Worm (Caenorhabditis elegans) whole organism, L1 larva: ENCODE measurements around the gene scrm-8.
"Not testable (repeated sequence)": the region's sequence is repeated elsewhere in the genome, so short reads cannot be mapped to it uniquely, and the experiment has no call there.

Experiments used
- F16B12.6 ChIP-seq: fragments of 150-350 bp; optimal IDR thresholded peaks from 2 replicates; lab custom pipeline; 2014; ENCODE audit warnings: missing biosample characterization, missing genetic modification characterization
- aha-1 ChIP-seq: fragments of 150-350 bp; optimal IDR thresholded peaks from 2 replicates; lab custom pipeline; 2014; ENCODE audit warnings: missing biosample characterization, missing genetic modification characterization
- ama-1 ChIP-seq: fragments of 150-350 bp; optimal IDR thresholded peaks from 2 replicates; lab custom pipeline; 2014
- ceh-8 ChIP-seq: fragments of 200-800 bp; sonication (Bioruptor generic); optimal IDR thresholded peaks from 2 replicates; lab custom pipeline; 2018; ENCODE audit warnings: mild to moderate bottlenecking, missing genetic modification characterization, moderate library complexity, missing compliant biosample characterization
- ceh-82 ChIP-seq, 3 experiments: fragments of 150-350 bp in 1 of 3; sonication (generic microtip) in 2 of 3; optimal IDR thresholded peaks; 2 replicates each; lab custom pipeline; 2014 to 2017; ENCODE audit warnings: missing biosample characterization in 3 of 3, missing genetic modification characterization in 3 of 3
- ceh-88 ChIP-seq: fragments of 200-800 bp; sonication (Bioruptor generic); IDR thresholded peaks from 2 replicates; pipeline ENCODE4 v1.3.6; 2022; ENCODE audit warnings: missing genetic modification characterization, missing compliant biosample characterization
- ceh-90 ChIP-seq: sonication (generic microtip); optimal IDR thresholded peaks from 2 replicates; lab custom pipeline; 2016; ENCODE audit warnings: missing genetic modification characterization, missing compliant biosample characterization
- efl-1 ChIP-seq, 4 experiments: fragments of 150-350 bp; optimal IDR thresholded peaks in 3 of 4; peaks in 1 of 4; 1 replicate in 1 of 4; 2 replicates in 3 of 4; lab custom pipeline; 2014; ENCODE audit warnings: missing biosample characterization in 2 of 4, missing genetic modification characterization in 2 of 4, missing genetic modification reagents in 2 of 4
- efl-3 ChIP-seq: fragments of 200-800 bp; sonication (Bioruptor generic); optimal IDR thresholded peaks from 2 replicates; lab custom pipeline; 2018; ENCODE audit warnings: mild to moderate bottlenecking, missing genetic modification characterization, missing compliant biosample characterization
- elt-2 ChIP-seq: sonication (generic microtip); optimal IDR thresholded peaks from 2 replicates; lab custom pipeline; 2016; ENCODE audit warnings: missing genetic modification characterization, mild to moderate bottlenecking, inconsistent platforms, missing compliant biosample characterization, missing genetic modification reagents
- elt-3 ChIP-seq, 6 experiments: fragments of 150-350 bp in 1 of 6; sonication (generic microtip); optimal IDR thresholded peaks; 2 replicates each; lab custom pipeline; 2017 to 2018; ENCODE audit warnings: missing biosample characterization in 6 of 6, missing genetic modification characterization in 6 of 6, inconsistent platforms in 1 of 6
- ets-5 ChIP-seq: fragments of 200-800 bp; sonication (Bioruptor generic); IDR thresholded peaks from 2 replicates; pipeline ENCODE4 v1.3.6; 2022; ENCODE audit warnings: missing genetic modification characterization, missing compliant biosample characterization
- fkh-8 ChIP-seq: sonication (generic microtip); optimal IDR thresholded peaks from 2 replicates; lab custom pipeline; 2016; ENCODE audit warnings: mild to moderate bottlenecking, missing genetic modification characterization, missing compliant biosample characterization
- fos-1 ChIP-seq: fragments of 150-350 bp; optimal IDR thresholded peaks from 2 replicates; lab custom pipeline; 2014; ENCODE audit warnings: missing biosample characterization, missing genetic modification characterization
- hlh-4 ChIP-seq: sonication (generic microtip); optimal IDR thresholded peaks from 2 replicates; lab custom pipeline; 2016; ENCODE audit warnings: mild to moderate bottlenecking, missing genetic modification characterization, missing compliant biosample characterization
- isw-1 ChIP-seq: fragments of 200-800 bp; sonication (Bioruptor generic); IDR thresholded peaks from 2 replicates; pipeline ENCODE4 v1.3.6; 2022; ENCODE audit warnings: missing genetic modification characterization, missing compliant biosample characterization
- jun-1 ChIP-seq: fragments of 150-350 bp; optimal IDR thresholded peaks from 2 replicates; lab custom pipeline; 2014; ENCODE audit warnings: missing biosample characterization, missing genetic modification reagents, missing genetic modification characterization
- lin-13 ChIP-seq: fragments of 150-350 bp; optimal IDR thresholded peaks from 2 replicates; lab custom pipeline; 2014; ENCODE audit warnings: missing biosample characterization, missing genetic modification reagents, missing genetic modification characterization
- lin-14 ChIP-seq: fragments of 200-800 bp; sonication (Bioruptor generic); optimal IDR thresholded peaks from 2 replicates; lab custom pipeline; 2018; ENCODE audit warnings: mild to moderate bottlenecking, missing genetic modification characterization, moderate library complexity, missing compliant biosample characterization
- lin-39 ChIP-seq: fragments of 150-350 bp; optimal IDR thresholded peaks from 2 replicates; lab custom pipeline; 2014; ENCODE audit warnings: missing biosample characterization, missing genetic modification reagents, missing genetic modification characterization
- mep-1 ChIP-seq: fragments of 150-350 bp; optimal IDR thresholded peaks from 2 replicates; lab custom pipeline; 2014; ENCODE audit warnings: missing biosample characterization, missing genetic modification characterization
- nhr-11 ChIP-seq: fragments of 150-350 bp; optimal IDR thresholded peaks from 2 replicates; lab custom pipeline; 2014; ENCODE audit warnings: missing biosample characterization, missing genetic modification characterization
- nhr-12 ChIP-seq: sonication (generic microtip); optimal IDR thresholded peaks from 2 replicates; lab custom pipeline; 2017; ENCODE audit warnings: missing biosample characterization, missing genetic modification characterization
- nhr-20 ChIP-seq: sonication (generic microtip); optimal IDR thresholded peaks from 2 replicates; lab custom pipeline; 2016; ENCODE audit warnings: mild to moderate bottlenecking, missing genetic modification characterization, missing compliant biosample characterization
- nhr-47 ChIP-seq: sonication (generic microtip); optimal IDR thresholded peaks from 2 replicates; lab custom pipeline; 2016; ENCODE audit warnings: mild to moderate bottlenecking, missing genetic modification characterization, moderate library complexity, missing compliant biosample characterization
- nhr-77 ChIP-seq: fragments of 150-350 bp; optimal IDR thresholded peaks from 2 replicates; lab custom pipeline; 2014; ENCODE audit warnings: missing biosample characterization, missing genetic modification characterization
- nhr-90 ChIP-seq: sonication (generic microtip); optimal IDR thresholded peaks from 2 replicates; lab custom pipeline; 2016; ENCODE audit warnings: mild to moderate bottlenecking, missing genetic modification characterization, missing compliant biosample characterization; ENCODE audit not compliant: poor library complexity
- pag-3 ChIP-seq: sonication (generic microtip); optimal IDR thresholded peaks from 2 replicates; lab custom pipeline; 2017; ENCODE audit warnings: missing genetic modification characterization, mild to moderate bottlenecking, missing compliant biosample characterization, antibody characterized with exemption, borderline replicate concordance; ENCODE audit not compliant: insufficient read depth
- pax-3 ChIP-seq: fragments of 200-800 bp; sonication (Bioruptor generic); optimal IDR thresholded peaks from 2 replicates; lab custom pipeline; 2018; ENCODE audit warnings: mild to moderate bottlenecking, missing genetic modification characterization, moderate library complexity, missing compliant biosample characterization
- snpc-4 ChIP-seq: fragments of 150-350 bp; optimal IDR thresholded peaks from 2 replicates; lab custom pipeline; 2014; ENCODE audit warnings: missing biosample characterization, missing genetic modification characterization
- sox-4 ChIP-seq: sonication (generic microtip); optimal IDR thresholded peaks from 2 replicates; lab custom pipeline; 2016; ENCODE audit warnings: missing genetic modification characterization, missing compliant biosample characterization
- sptf-1 ChIP-seq: fragments of 150-350 bp; optimal IDR thresholded peaks from 2 replicates; lab custom pipeline; 2014; ENCODE audit warnings: missing biosample characterization, missing genetic modification characterization
- tbx-2 ChIP-seq: sonication (generic microtip); optimal IDR thresholded peaks from 2 replicates; lab custom pipeline; 2016; ENCODE audit warnings: missing genetic modification characterization, missing compliant biosample characterization
- unc-62 ChIP-seq: fragments of 150-350 bp; optimal IDR thresholded peaks from 2 replicates; lab custom pipeline; 2014; ENCODE audit warnings: missing biosample characterization, missing genetic modification reagents, missing genetic modification characterization
- xbp-1 ChIP-seq: sonication (generic microtip); optimal IDR thresholded peaks from 2 replicates; lab custom pipeline; 2016; ENCODE audit warnings: missing genetic modification characterization, missing compliant biosample characterization

The scrm-8 gene

ce11 chrIV:4125657-4126056 lies 38.8 kb upstream of the scrm-8 start, which contains the start of gene F49F1.7:
TSS of gene F49F1.7 (minus strand) at chrIV:4125757.
- not testable (repeated sequence) for TF ChIP-seq fkh-8 (tag; lab: Kevin White, UChicago); nhr-77 (tag; lab: Kevin White, UChicago); efl-3 (GFP tag; lab: Kevin White, UChicago)

- TF ChIP-seq unc-62 (GFP tag; lab: Kevin White, UChicago): no peak
- no peak for TF ChIP-seq nhr-47 (tag; lab: Kevin White, UChicago)
- TF ChIP-seq, all 84 proteins: peak for 0
Observed at ce11 chrIV:4135744-4136143, 28.7 kb upstream of the scrm-8 start, which contains the start of gene F49F1.17. TSS of gene F49F1.17 (minus strand) at chrIV:4135844.

ce11 chrIV:4137472-4137871 lies 27.0 kb upstream of the scrm-8 start, which contains the start of gene F49F1.9:
TSS of gene F49F1.9 (minus strand) at chrIV:4137572.
- TF ChIP-seq lin-39 (tag; lab: Kevin White, UChicago) (no peak), mep-1 (no peak), jun-1 (tag; lab: Kevin White, UChicago) (no peak), elt-2 (tag; lab: Kevin White, UChicago) (no peak), aha-1 (tag; lab: Kevin White, UChicago) (no peak), lin-13 (GFP tag; lab: Kevin White, UChicago) (no peak), nhr-11 (tag; lab: Kevin White, UChicago) (no peak), nhr-90 (tag; lab: Kevin White, UChicago) (no peak), lin-14 (no peak), pax-3 (tag; lab: Kevin White, UChicago) (no peak)

- TF ChIP-seq ceh-88 (GFP tag; lab: Robert Waterston, UW) (no peak), elt-3 (tag; optimal IDR thresholded peaks at IDR 0.05; lab: Kevin White, UChicago) (no peak), nhr-20 (tag; lab: Kevin White, UChicago) (no peak), isw-1 (GFP tag; lab: Robert Waterston, UW) (no peak), xbp-1 (tag; lab: Kevin White, UChicago) (no peak), efl-1 (optimal IDR thresholded peaks at IDR 0.05; lab: Kevin White, UChicago) (no peak), efl-1 (GFP tag; optimal IDR thresholded peaks at IDR 0.05 in 1 of 2; lab: Kevin White, UChicago) (no peak), F16B12.6 (no peak), sox-4 (tag; lab: Kevin White, UChicago) (no peak), pag-3 (tag; lab: Kevin White, UChicago) (no peak), elt-2 (tag; lab: Kevin White, UChicago) (no peak), aha-1 (tag; lab: Kevin White, UChicago) (no peak), nhr-47 (tag; lab: Kevin White, UChicago) (no peak), nhr-77 (tag; lab: Kevin White, UChicago) (no peak), ceh-90 (tag; lab: Kevin White, UChicago) (no peak), hlh-4 (tag; lab: Kevin White, UChicago) (no peak)
Observed at ce11 chrIV:4139022-4139421, 25.5 kb upstream of the scrm-8 start, which contains the start of gene F49F1.10. TSS of gene F49F1.10 (minus strand) at chrIV:4139122.

ce11 chrIV:4140265-4140664 lies 24.2 kb upstream of the scrm-8 start, which contains the start of gene F49F1.18:
TSS of gene F49F1.18 (minus strand) at chrIV:4140365.
- TF ChIP-seq ceh-90 (tag; lab: Kevin White, UChicago): no peak
- TF ChIP-seq tbx-2 (tag; lab: Kevin White, UChicago): no peak
- TF ChIP-seq isw-1 (GFP tag; lab: Robert Waterston, UW): no peak
- TF ChIP-seq nhr-12 (tag; lab: Kevin White, UChicago): no peak
- TF ChIP-seq unc-62 (GFP tag; lab: Kevin White, UChicago): no peak
- no peak for TF ChIP-seq ceh-82 (tag; optimal IDR thresholded peaks at IDR 0.05; lab: Kevin White, UChicago)
- no peak for TF ChIP-seq fos-1 (tag; lab: Kevin White, UChicago)
- no peak for TF ChIP-seq ama-1 (lab: Kevin White, UChicago)
- no peak for TF ChIP-seq fkh-8 (tag; lab: Kevin White, UChicago)
- TF ChIP-seq nhr-77 (tag; lab: Kevin White, UChicago): no peak
- TF ChIP-seq F16B12.6: no peak
- no peak for TF ChIP-seq sptf-1 (tag; lab: Kevin White, UChicago)
- TF ChIP-seq jun-1 (tag; lab: Kevin White, UChicago): no peak
- no peak for TF ChIP-seq ceh-8 (GFP tag; lab: Kevin White, UChicago)
- TF ChIP-seq snpc-4 (tag; lab: Kevin White, UChicago): no peak
- TF ChIP-seq ets-5 (GFP tag; lab: Robert Waterston, UW): no peak
